Fruit fly (Drosophila melanogaster) whole organism, wandering third instar larva: ENCODE results near the gene kra.

ENCODE experiments used
- Abd-B ChIP-seq: fragments of >200 bp; optimal IDR thresholded peaks from 2 replicates; lab custom pipeline; 2017; ENCODE audit warnings: missing biosample characterization, missing genetic modification characterization
- CG32264 ChIP-seq: fragments of 200-800 bp; sonication (Bioruptor generic); optimal IDR thresholded peaks from 2 replicates; lab custom pipeline; 2016; ENCODE audit warnings: missing biosample characterization, missing genetic modification characterization
- Dif ChIP-seq: fragments of 200-275, 200-300 bp; sonication (Bioruptor generic); optimal IDR thresholded peaks from 2 replicates; lab custom pipeline; 2018; ENCODE audit warnings: missing biosample characterization, missing genetic modification characterization; ENCODE audit not compliant: partially characterized antibody
- HLH106 ChIP-seq: fragments of 200-800 bp; optimal IDR thresholded peaks from 3 replicates; lab custom pipeline; 2019; ENCODE audit warnings: missing biosample characterization, mild to moderate bottlenecking, missing genetic modification characterization, moderate library complexity
- Hr78 ChIP-seq: fragments of >200 bp; optimal IDR thresholded peaks from 2 replicates; lab custom pipeline; 2017; ENCODE audit warnings: missing biosample characterization, missing genetic modification characterization
- N ChIP-seq: fragments of >200 bp; optimal IDR thresholded peaks from 2 replicates; lab custom pipeline; 2018; ENCODE audit warnings: missing biosample characterization, missing external identifiers, missing genetic modification characterization
- OdsH ChIP-seq: fragments of 200-800 bp; sonication (Bioruptor generic); optimal IDR thresholded peaks from 2 replicates; lab custom pipeline; 2016; ENCODE audit warnings: missing biosample characterization, mild to moderate bottlenecking, missing genetic modification characterization
- Vsx2 ChIP-seq: fragments of 200-300, 225-300 bp; sonication (Bioruptor generic); optimal IDR thresholded peaks from 2 replicates; lab custom pipeline; 2018; ENCODE audit warnings: missing biosample characterization, missing genetic modification characterization; ENCODE audit not compliant: partially characterized antibody
- dmrt93B ChIP-seq: fragments of 200-800 bp; sonication (Bioruptor generic); optimal IDR thresholded peaks from 2 replicates; lab custom pipeline; 2018; ENCODE audit warnings: missing biosample characterization, mild to moderate bottlenecking, missing genetic modification characterization
- h ChIP-seq: fragments of 200-800 bp; sonication (Bioruptor generic); optimal IDR thresholded peaks from 3 replicates; lab custom pipeline; 2016; ENCODE audit warnings: missing biosample characterization, mild to moderate bottlenecking, missing genetic modification characterization
- psq ChIP-seq: fragments of 200-800 bp; sonication (Bioruptor generic); optimal IDR thresholded peaks from 3 replicates; lab custom pipeline; 2017; ENCODE audit warnings: missing biosample characterization, mild to moderate bottlenecking, missing genetic modification characterization, moderate library complexity
- usp ChIP-seq: fragments of >200 bp; optimal IDR thresholded peaks from 2 replicates; lab custom pipeline; 2017; ENCODE audit warnings: missing biosample characterization, missing genetic modification characterization

DNA sequence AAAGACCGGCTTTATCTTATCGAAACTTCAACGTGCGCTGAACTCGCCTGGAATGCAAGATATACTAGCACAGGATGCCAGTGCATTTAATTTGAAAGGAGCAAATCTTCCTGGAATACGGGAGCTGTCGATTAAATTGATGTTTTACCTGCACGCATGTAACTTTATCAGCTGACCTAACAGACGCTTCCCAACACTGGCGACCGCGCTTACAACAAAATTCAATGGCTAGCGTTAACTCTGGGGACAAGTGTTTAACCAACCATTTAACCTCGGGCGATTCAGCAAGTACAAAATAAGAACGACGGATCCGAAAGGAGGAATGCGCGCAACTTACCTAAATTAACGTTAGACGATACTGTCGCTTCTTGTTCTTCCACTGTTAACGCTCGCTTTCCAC, 10.8 kb upstream of the kra start:
- TF ChIP-seq dmrt93B (GFP tag; lab: Kevin White, UChicago) (no peak), usp (GFP tag; lab: Kevin White, UChicago) (no peak), Hr78 (GFP tag; lab: Kevin White, UChicago) (no peak), Vsx2 (GFP tag; lab: Kevin White, UChicago) (no peak), Abd-B (GFP tag; lab: Kevin White, UChicago) (no peak), psq (no peak), Dif (GFP tag; lab: Kevin White, UChicago) (no peak), h (GFP tag; lab: Kevin White, UChicago) (no peak), N (GFP tag; lab: Kevin White, UChicago) (no peak), OdsH (GFP tag; lab: Kevin White, UChicago) (no peak), HLH106 (tag; lab: Kevin White, UChicago) (no peak), CG32264 (GFP tag; lab: Kevin White, UChicago) (no peak)
